Worm (Caenorhabditis elegans) whole organism, L4 larva: Measurements from ENCODE around the gene gpa-12.

Experiments
- D1046.2 ChIP-seq: fragments of 200-800 bp; sonication (Bioruptor generic); IDR thresholded peaks from 2 replicates; pipeline ENCODE4 v1.3.6; 2022; ENCODE audit warnings: missing genetic modification characterization, missing compliant biosample characterization
- ZK546.5 ChIP-seq, 2 experiments: sonication (generic microtip); optimal IDR thresholded peaks; 2 replicates each; lab custom pipeline; 2017; ENCODE audit warnings: missing biosample characterization in 2 of 2, missing genetic modification characterization in 2 of 2
- aly-2 ChIP-seq: sonication (generic microtip); optimal IDR thresholded peaks from 2 replicates; lab custom pipeline; 2018; ENCODE audit warnings: missing biosample characterization, missing genetic modification characterization
- arid-1 ChIP-seq: fragments of 200-800 bp; sonication (Bioruptor generic); conservative IDR thresholded peaks from 2 replicates; pipeline ENCODE4 v1.3.6; 2022; ENCODE audit warnings: missing genetic modification reagents, missing genetic modification characterization, missing compliant biosample characterization
- daf-16 ChIP-seq, 3 experiments: sonication (generic microtip); optimal IDR thresholded peaks; 2 replicates each; lab custom pipeline; 2016 to 2017; ENCODE audit warnings: missing genetic modification characterization in 3 of 3, missing genetic modification reagents in 3 of 3, mild to moderate bottlenecking in 2 of 3, missing compliant biosample characterization in 2 of 3, missing biosample characterization in 1 of 3, moderate library complexity in 1 of 3
- dmd-8 ChIP-seq: fragments of 200-800 bp; sonication (Bioruptor generic); IDR thresholded peaks from 2 replicates; pipeline ENCODE4 v1.3.6; 2022; ENCODE audit warnings: missing genetic modification characterization, missing compliant biosample characterization
- fkh-10 ChIP-seq: fragments of 150-350 bp; optimal IDR thresholded peaks from 2 replicates; lab custom pipeline; 2014; ENCODE audit warnings: missing biosample characterization, missing genetic modification reagents, missing genetic modification characterization
- lin-39 ChIP-seq: fragments of 150-350 bp; optimal IDR thresholded peaks from 2 replicates; lab custom pipeline; 2014; ENCODE audit warnings: missing biosample characterization, missing genetic modification reagents, missing genetic modification characterization
- nhr-11 ChIP-seq: fragments of 150-350 bp; optimal IDR thresholded peaks from 2 replicates; lab custom pipeline; 2014; ENCODE audit warnings: missing biosample characterization, missing genetic modification characterization
- unc-39 ChIP-seq: sonication (generic microtip); optimal IDR thresholded peaks from 2 replicates; lab custom pipeline; 2017; ENCODE audit warnings: missing biosample characterization, missing genetic modification characterization
- zag-1 ChIP-seq: fragments of 150-350 bp; optimal IDR thresholded peaks from 2 replicates; lab custom pipeline; 2014; ENCODE audit warnings: missing biosample characterization, missing genetic modification characterization

ce11 chrX:9283026-9283425 is 39.7 kb downstream of the gpa-12 start, which contains the start of gene B0416.11:
- no peak for TF ChIP-seq unc-39 (tag; lab: Kevin White, UChicago)
- TF ChIP-seq D1046.2 (GFP tag; lab: Robert Waterston, UW): no peak
- no peak for TF ChIP-seq daf-16 (GFP tag; optimal IDR thresholded peaks at IDR 0.05; lab: Kevin White, UChicago)
- TF ChIP-seq daf-16 (tag; optimal IDR thresholded peaks at IDR 0.05; lab: Kevin White, UChicago): no peak
- TF ChIP-seq zag-1 (tag; lab: Kevin White, UChicago): no peak
- TF ChIP-seq lin-39 (tag; lab: Kevin White, UChicago): no peak
- no peak for TF ChIP-seq aly-2 (tag; lab: Kevin White, UChicago)
- no peak for TF ChIP-seq dmd-8 (GFP tag; lab: Robert Waterston, UW)
- TF ChIP-seq ZK546.5 (tag; optimal IDR thresholded peaks at IDR 0.05; lab: Kevin White, UChicago): no peak
- TF ChIP-seq arid-1 (GFP tag; lab: Robert Waterston, UW): no peak
- no peak for TF ChIP-seq fkh-10 (GFP tag; lab: Kevin White, UChicago)
- TF ChIP-seq nhr-11 (tag; lab: Kevin White, UChicago): no peak
